Fruit fly (Drosophila melanogaster): ENCODE measurements around the gene CG18545.

Gene CG18545

dm6 chr3R:10350741-10351629, 10.2 kb downstream of the CG18545 start:
- TF ChIP-seq h (GFP tag; optimal IDR thresholded peaks at IDR 0.05) (peak; percentile 87), CG9705 (GFP tag; optimal IDR thresholded peaks at IDR 0.05) (peak; percentile 15), Jra (GFP tag; optimal IDR thresholded peaks at IDR 0.05) (peak; percentile 31), N (GFP tag; optimal IDR thresholded peaks at IDR 0.05) (no peak), sv (GFP tag; optimal IDR thresholded peaks at IDR 0.05) (peak; percentile 73), OdsH (GFP tag; optimal IDR thresholded peaks at IDR 0.05) (peak; percentile 83), CG32264 (GFP tag; optimal IDR thresholded peaks at IDR 0.05) (peak; percentile 66), Dif (GFP tag; optimal IDR thresholded peaks at IDR 0.05; ENCODE audit: partially characterized antibody) (no peak), ey (GFP tag; optimal IDR thresholded peaks at IDR 0.05) (peak; percentile 86), Hr78 (GFP tag; optimal IDR thresholded peaks at IDR 0.05) (no peak), foxo (GFP tag; optimal IDR thresholded peaks at IDR 0.05) (peak; percentile 67 to 87), Abd-B (GFP tag; optimal IDR thresholded peaks at IDR 0.05) (no peak), Hr83 (GFP tag; optimal IDR thresholded peaks at IDR 0.05; ENCODE audit: poor library complexity, severe bottlenecking) (peak; percentile 36), Dfd (GFP tag; optimal IDR thresholded peaks at IDR 0.05) (no peak), rgr (GFP tag; optimal IDR thresholded peaks at IDR 0.05) (peak; percentile 82), dmrt93B (GFP tag; optimal IDR thresholded peaks at IDR 0.05) (peak; percentile 69), brk (GFP tag; optimal IDR thresholded peaks at IDR 0.05) (peak; percentile 22), lola (GFP tag; optimal IDR thresholded peaks at IDR 0.05) (no peak), woc (GFP tag; optimal IDR thresholded peaks at IDR 0.05) (peak; percentile 66), Hnf4 (GFP tag; optimal IDR thresholded peaks at IDR 0.05) (peak; percentile 64), sage (GFP tag; optimal IDR thresholded peaks at IDR 0.05) (peak; percentile 61), jim (GFP tag; optimal IDR thresholded peaks at IDR 0.05) (no peak), usp (GFP tag; optimal IDR thresholded peaks at IDR 0.05) (no peak), dl (GFP tag; optimal IDR thresholded peaks at IDR 0.05; ENCODE audit: insufficient read depth in 1 of 2, partially characterized antibody in 2 of 2) (no peak), pan (optimal IDR thresholded peaks at IDR 0.05) (no peak), psq (GFP tag; optimal IDR thresholded peaks at IDR 0.05) (peak; percentile 68), Rel (GFP tag; optimal IDR thresholded peaks at IDR 0.05) (peak; percentile 72), Rel (tag; optimal IDR thresholded peaks at IDR 0.05) (peak; percentile 38), HLH106 (tag; optimal IDR thresholded peaks at IDR 0.05) (peak; percentile 84), Myc (optimal IDR thresholded peaks at IDR 0.05) (peak; percentile 94), tai (GFP tag; optimal IDR thresholded peaks at IDR 0.05) (peak; percentile 68), CrebA (GFP tag; optimal IDR thresholded peaks at IDR 0.05; ENCODE audit: borderline replicate concordance) (no peak), fru (GFP tag; optimal IDR thresholded peaks at IDR 0.05) (peak; percentile 82), Mio (GFP tag; optimal IDR thresholded peaks at IDR 0.05) (no peak), dsf (GFP tag; optimal IDR thresholded peaks at IDR 0.05; ENCODE audit: borderline replicate concordance) (peak; percentile 6), GATAd (GFP tag; optimal IDR thresholded peaks at IDR 0.05) (no peak), br (GFP tag; optimal IDR thresholded peaks at IDR 0.05) (peak; percentile 82), Vsx2 (GFP tag; optimal IDR thresholded peaks at IDR 0.05; ENCODE audit: partially characterized antibody) (no peak), Sp1 (GFP tag; optimal IDR thresholded peaks at IDR 0.05) (peak; percentile 80)

- peak; percentile 81 for TF ChIP-seq Rel (GFP tag; optimal IDR thresholded peaks at IDR 0.05)
- peak; percentile 81 for TF ChIP-seq Rel (tag; optimal IDR thresholded peaks at IDR 0.05)
- TF ChIP-seq Hnf4 (GFP tag; optimal IDR thresholded peaks at IDR 0.05) = peak; percentile 19
- TF ChIP-seq CG9705 (GFP tag; optimal IDR thresholded peaks at IDR 0.05) = peak; percentile 65
- no peak for TF ChIP-seq ey (GFP tag; optimal IDR thresholded peaks at IDR 0.05)
- no peak for TF ChIP-seq Hr83 (GFP tag; optimal IDR thresholded peaks at IDR 0.05; ENCODE audit: poor library complexity, severe bottlenecking)
- TF ChIP-seq dmrt93B (GFP tag; optimal IDR thresholded peaks at IDR 0.05) = no peak
- peak; percentile 93 for TF ChIP-seq Sp1 (GFP tag; optimal IDR thresholded peaks at IDR 0.05)
- no peak for TF ChIP-seq h (GFP tag; optimal IDR thresholded peaks at IDR 0.05)
- no peak for TF ChIP-seq woc (GFP tag; optimal IDR thresholded peaks at IDR 0.05)
- TF ChIP-seq Jra (GFP tag; optimal IDR thresholded peaks at IDR 0.05) = no peak
- TF ChIP-seq N (GFP tag; optimal IDR thresholded peaks at IDR 0.05) = no peak
- TF ChIP-seq Abd-B (GFP tag; optimal IDR thresholded peaks at IDR 0.05) = no peak
- no peak for TF ChIP-seq fru (GFP tag; optimal IDR thresholded peaks at IDR 0.05)
- no peak for TF ChIP-seq lola (GFP tag; optimal IDR thresholded peaks at IDR 0.05)
- TF ChIP-seq CG32264 (GFP tag; optimal IDR thresholded peaks at IDR 0.05) = peak; percentile 22
- TF ChIP-seq psq (GFP tag; optimal IDR thresholded peaks at IDR 0.05) = peak; percentile 72
- TF ChIP-seq brk (GFP tag; optimal IDR thresholded peaks at IDR 0.05) = no peak
- TF ChIP-seq Dif (GFP tag; optimal IDR thresholded peaks at IDR 0.05; ENCODE audit: partially characterized antibody) = no peak
- no peak for TF ChIP-seq HLH106 (tag; optimal IDR thresholded peaks at IDR 0.05)
- no peak for TF ChIP-seq pan (optimal IDR thresholded peaks at IDR 0.05)
- no peak for TF ChIP-seq GATAd (GFP tag; optimal IDR thresholded peaks at IDR 0.05)
- no peak for TF ChIP-seq dsf (GFP tag; optimal IDR thresholded peaks at IDR 0.05; ENCODE audit: borderline replicate concordance)
- TF ChIP-seq CrebA (GFP tag; optimal IDR thresholded peaks at IDR 0.05; ENCODE audit: borderline replicate concordance) = peak; percentile 87
- TF ChIP-seq foxo (GFP tag; optimal IDR thresholded peaks at IDR 0.05) = peak in 1 of 2 experiments; percentile 68
- no peak for TF ChIP-seq Myc (optimal IDR thresholded peaks at IDR 0.05)
- no peak for TF ChIP-seq Dfd (GFP tag; optimal IDR thresholded peaks at IDR 0.05)
- no peak for TF ChIP-seq Vsx2 (GFP tag; optimal IDR thresholded peaks at IDR 0.05; ENCODE audit: partially characterized antibody)
- TF ChIP-seq jim (GFP tag; optimal IDR thresholded peaks at IDR 0.05) = peak; percentile 55
- TF ChIP-seq Hr78 (GFP tag; optimal IDR thresholded peaks at IDR 0.05) = no peak
- TF ChIP-seq sage (GFP tag; optimal IDR thresholded peaks at IDR 0.05) = peak; percentile 76
- no peak for TF ChIP-seq rgr (GFP tag; optimal IDR thresholded peaks at IDR 0.05)
- TF ChIP-seq Mio (GFP tag; optimal IDR thresholded peaks at IDR 0.05) = no peak
- TF ChIP-seq sv (GFP tag; optimal IDR thresholded peaks at IDR 0.05) = no peak
- TF ChIP-seq usp (GFP tag; optimal IDR thresholded peaks at IDR 0.05) = no peak
These were observed 11.3 kb downstream of the CG18545 start for dm6 chr3R:10351960-10352458.

All from whole organism, wandering third instar larva.